Worm (Caenorhabditis elegans) whole organism, L3 larva: ENCODE measurements around the gene M7.12.

Source experiments
- ama-1 ChIP-seq: fragments of 150-350 bp; optimal IDR thresholded peaks from 2 replicates; lab custom pipeline; 2018
- ceh-16 ChIP-seq: sonication (generic microtip); optimal IDR thresholded peaks from 2 replicates; lab custom pipeline; 2017; ENCODE audit warnings: missing biosample characterization, missing genetic modification characterization
- elt-1 ChIP-seq: fragments of 150-350 bp; optimal IDR thresholded peaks from 2 replicates; lab custom pipeline; 2014; ENCODE audit warnings: missing biosample characterization, missing genetic modification characterization
- nfya-1 ChIP-seq: sonication (generic microtip); optimal IDR thresholded peaks from 2 replicates; lab custom pipeline; 2017; ENCODE audit warnings: missing genetic modification characterization, mild to moderate bottlenecking, missing compliant biosample characterization, antibody characterized with exemption, moderate library complexity; ENCODE audit not compliant: insufficient read depth
- nhr-28 ChIP-seq: fragments of 150-350 bp; optimal IDR thresholded peaks from 2 replicates; lab custom pipeline; 2014; ENCODE audit warnings: missing biosample characterization, missing genetic modification characterization
- nhr-76 ChIP-seq: fragments of 150-350 bp; sonication (generic microtip); optimal IDR thresholded peaks from 5 replicates; lab custom pipeline; 2014; ENCODE audit warnings: missing biosample characterization, missing genetic modification characterization
- skn-1 ChIP-seq: fragments of 150-350 bp; optimal IDR thresholded peaks from 2 replicates; lab custom pipeline; 2014; ENCODE audit warnings: missing biosample characterization, missing genetic modification characterization
- snpc-4 ChIP-seq: fragments of 150-350 bp; optimal IDR thresholded peaks from 2 replicates; lab custom pipeline; 2014; ENCODE audit warnings: missing biosample characterization, missing genetic modification characterization
- unc-62 ChIP-seq: fragments of 150-350 bp; sonication (generic microtip); optimal IDR thresholded peaks from 4 replicates; lab custom pipeline; 2014; ENCODE audit warnings: missing biosample characterization, missing genetic modification reagents, missing genetic modification characterization

- no peak for TF ChIP-seq unc-62
- peak; percentile 100 for TF ChIP-seq nfya-1
- no peak for TF ChIP-seq nhr-76 (tag; lab: Kevin White, UChicago)
- TF ChIP-seq elt-1 (tag; lab: Kevin White, UChicago): peak; percentile 37
- peak; percentile 42 for TF ChIP-seq ama-1 (lab: Kevin White, UChicago)
- peak; percentile 23 for TF ChIP-seq snpc-4 (tag; lab: Kevin White, UChicago)
- no peak for TF ChIP-seq nhr-28 (tag; lab: Kevin White, UChicago)
- peak; percentile 76 for TF ChIP-seq skn-1 (tag; lab: Kevin White, UChicago)
- TF ChIP-seq ceh-16 (tag; lab: Kevin White, UChicago): no peak
Observed at ce11 chrIV:11118837-11119491, 21.2 kb upstream of the M7.12 start, which contains the start of the genes imp-2 and enpl-1.
